Worm (Caenorhabditis elegans): ENCODE measurements around the gene spt-5.

spt-5 gene

ce11 chrIV:12046524-12047203 is 4.6 kb upstream of the spt-5 start, which contains the start of gene T12G3.2:
Gene T12G3.2, minus strand, starts transcription at chrIV:12046967.
- TF ChIP-seq alr-1 (tag; optimal IDR thresholded peaks at IDR 0.05) (no peak), dmd-4 (tag; optimal IDR thresholded peaks at IDR 0.05) (no peak), lsy-2 (tag; optimal IDR thresholded peaks at IDR 0.05) (peak in 1 of 2 experiments; percentile 16), zag-1 (tag; optimal IDR thresholded peaks at IDR 0.05) (no peak), nhr-77 (tag; optimal IDR thresholded peaks at IDR 0.05) (no peak), ZK546.5 (tag; optimal IDR thresholded peaks at IDR 0.05) (no peak), sma-3 (GFP tag; optimal IDR thresholded peaks at IDR 0.05) (peak; percentile 44), Y55F3AM.14 (GFP tag; optimal IDR thresholded peaks at IDR 0.05) (no peak), lin-39 (tag; optimal IDR thresholded peaks at IDR 0.05) (no peak), gmeb-1 (tag; optimal IDR thresholded peaks at IDR 0.05) (peak; percentile 25), ztf-11 (tag; optimal IDR thresholded peaks at IDR 0.05) (no peak), lin-11 (tag; optimal IDR thresholded peaks at IDR 0.05) (no peak), blmp-1 (tag; optimal IDR thresholded peaks at IDR 0.05; ENCODE audit: insufficient read depth) (no peak), ztf-4 (tag; optimal IDR thresholded peaks at IDR 0.05) (no peak), elt-1 (tag; optimal IDR thresholded peaks at IDR 0.05) (no peak), F13H6.1 (tag; optimal IDR thresholded peaks at IDR 0.05) (peak; percentile 23), peb-1 (tag; optimal IDR thresholded peaks at IDR 0.05) (no peak), skn-1 (tag; optimal IDR thresholded peaks at IDR 0.05) (no peak), nhr-10 (tag; optimal IDR thresholded peaks at IDR 0.05) (no peak), nhr-6 (tag; optimal IDR thresholded peaks at IDR 0.05) (no peak), fos-1 (tag; optimal IDR thresholded peaks at IDR 0.05) (peak; percentile 65), sma-9 (GFP tag; optimal IDR thresholded peaks at IDR 0.05) (peak; percentile 49), sma-9 (tag; optimal IDR thresholded peaks at IDR 0.05) (no peak), R02D3.7 (tag; optimal IDR thresholded peaks at IDR 0.05) (no peak), nhr-25 (tag; optimal IDR thresholded peaks at IDR 0.05) (peak; percentile 30), mdl-1 (tag; optimal IDR thresholded peaks at IDR 0.05) (no peak), unc-39 (tag; optimal IDR thresholded peaks at IDR 0.05) (no peak), crh-2 (tag; optimal IDR thresholded peaks at IDR 0.05) (no peak), nhr-129 (tag; optimal IDR thresholded peaks at IDR 0.05) (peak; percentile 64), nhr-11 (tag; optimal IDR thresholded peaks at IDR 0.05) (no peak), unc-62 (GFP tag; optimal IDR thresholded peaks at IDR 0.05) (no peak), ceh-16 (tag; optimal IDR thresholded peaks at IDR 0.05) (no peak), ama-1 (optimal IDR thresholded peaks at IDR 0.05) (no peak), nhr-23 (tag; optimal IDR thresholded peaks at IDR 0.05) (no peak), snpc-4 (tag; optimal IDR thresholded peaks at IDR 0.05) (no peak), ceh-82 (tag; optimal IDR thresholded peaks at IDR 0.05) (no peak), lin-13 (GFP tag; optimal IDR thresholded peaks at IDR 0.05) (no peak), unc-55 (GFP tag; optimal IDR thresholded peaks at IDR 0.05) (no peak), ztf-1 (GFP tag; conservative IDR thresholded peaks at IDR 0.05) (no peak), elt-3 (tag; optimal IDR thresholded peaks at IDR 0.05) (no peak), aly-2 (tag; optimal IDR thresholded peaks at IDR 0.05) (no peak), nhr-12 (tag; optimal IDR thresholded peaks at IDR 0.05) (no peak), mab-5 (tag; optimal IDR thresholded peaks at IDR 0.05) (no peak), mbf-1 (tag; optimal IDR thresholded peaks at IDR 0.05) (no peak), C34F6.9 (tag; optimal IDR thresholded peaks at IDR 0.05) (no peak), nhr-237 (tag; optimal IDR thresholded peaks at IDR 0.05) (no peak), sem-4 (tag; optimal IDR thresholded peaks at IDR 0.05) (no peak), egl-27 (tag; optimal IDR thresholded peaks at IDR 0.05) (no peak), nhr-21 (tag; optimal IDR thresholded peaks at IDR 0.05) (peak; percentile 23)
